Worm (Caenorhabditis elegans) whole organism, L1 larva: ENCODE results near the gene srt-52.

Experiments
- alr-1 ChIP-seq: fragments of 200-800 bp; sonication (Bioruptor generic); optimal IDR thresholded peaks from 2 replicates; lab custom pipeline; 2018; ENCODE audit warnings: borderline replicate concordance, mild to moderate bottlenecking, missing genetic modification characterization, missing compliant biosample characterization
- aly-2 ChIP-seq: fragments of 150-350 bp; optimal IDR thresholded peaks from 2 replicates; lab custom pipeline; 2014; ENCODE audit warnings: missing biosample characterization, missing genetic modification characterization
- ama-1 ChIP-seq: fragments of 150-350 bp; optimal IDR thresholded peaks from 2 replicates; lab custom pipeline; 2014
- blmp-1 ChIP-seq: fragments of 150-350 bp; optimal IDR thresholded peaks from 2 replicates; lab custom pipeline; 2014; ENCODE audit warnings: missing biosample characterization, missing genetic modification characterization
- ceh-88 ChIP-seq: fragments of 200-800 bp; sonication (Bioruptor generic); IDR thresholded peaks from 2 replicates; pipeline ENCODE4 v1.3.6; 2022; ENCODE audit warnings: missing genetic modification characterization, missing compliant biosample characterization
- ces-1 ChIP-seq: fragments of 150-350 bp; optimal IDR thresholded peaks from 2 replicates; lab custom pipeline; 2014; ENCODE audit warnings: missing biosample characterization, missing genetic modification reagents, missing genetic modification characterization
- efl-1 ChIP-seq, 4 experiments: fragments of 150-350 bp; optimal IDR thresholded peaks in 3 of 4; peaks in 1 of 4; 1 replicate in 1 of 4; 2 replicates in 3 of 4; lab custom pipeline; 2014; ENCODE audit warnings: missing biosample characterization in 2 of 4, missing genetic modification characterization in 2 of 4, missing genetic modification reagents in 2 of 4
- efl-3 ChIP-seq: fragments of 200-800 bp; sonication (Bioruptor generic); optimal IDR thresholded peaks from 2 replicates; lab custom pipeline; 2018; ENCODE audit warnings: mild to moderate bottlenecking, missing genetic modification characterization, missing compliant biosample characterization
- egl-13 ChIP-seq: sonication (generic microtip); optimal IDR thresholded peaks from 2 replicates; lab custom pipeline; 2016; ENCODE audit warnings: missing genotype, missing genetic modification reagents, missing genetic modification characterization, missing compliant biosample characterization
- egl-27 ChIP-seq, 2 experiments: fragments of 150-350 bp in 1 of 2; sonication (generic microtip); optimal IDR thresholded peaks; 3 replicates each; lab custom pipeline; 2017 to 2018; ENCODE audit warnings: missing biosample characterization in 2 of 2, missing genetic modification characterization in 2 of 2, missing genetic modification reagents in 2 of 2
- elt-2 ChIP-seq: sonication (generic microtip); optimal IDR thresholded peaks from 2 replicates; lab custom pipeline; 2016; ENCODE audit warnings: missing genetic modification characterization, mild to moderate bottlenecking, inconsistent platforms, missing compliant biosample characterization, missing genetic modification reagents
- ets-5 ChIP-seq: fragments of 200-800 bp; sonication (Bioruptor generic); IDR thresholded peaks from 2 replicates; pipeline ENCODE4 v1.3.6; 2022; ENCODE audit warnings: missing genetic modification characterization, missing compliant biosample characterization
- fkh-4 ChIP-seq: sonication (generic microtip); optimal IDR thresholded peaks from 2 replicates; lab custom pipeline; 2016; ENCODE audit warnings: missing compliant biosample characterization, missing genetic modification characterization, borderline replicate concordance
- fkh-8 ChIP-seq: sonication (generic microtip); optimal IDR thresholded peaks from 2 replicates; lab custom pipeline; 2016; ENCODE audit warnings: mild to moderate bottlenecking, missing genetic modification characterization, missing compliant biosample characterization
- fos-1 ChIP-seq: fragments of 150-350 bp; optimal IDR thresholded peaks from 2 replicates; lab custom pipeline; 2014; ENCODE audit warnings: missing biosample characterization, missing genetic modification characterization
- hlh-4 ChIP-seq: sonication (generic microtip); optimal IDR thresholded peaks from 2 replicates; lab custom pipeline; 2016; ENCODE audit warnings: mild to moderate bottlenecking, missing genetic modification characterization, missing compliant biosample characterization
- hpl-2 ChIP-seq: fragments of 150-350 bp; optimal IDR thresholded peaks from 2 replicates; lab custom pipeline; 2014; ENCODE audit warnings: missing biosample characterization, missing genetic modification reagents, missing genetic modification characterization
- irx-1 ChIP-seq: sonication (generic microtip); optimal IDR thresholded peaks from 2 replicates; lab custom pipeline; 2016; ENCODE audit warnings: missing genetic modification characterization, missing compliant biosample characterization
- lin-13 ChIP-seq: fragments of 150-350 bp; optimal IDR thresholded peaks from 2 replicates; lab custom pipeline; 2014; ENCODE audit warnings: missing biosample characterization, missing genetic modification reagents, missing genetic modification characterization
- lin-15B ChIP-seq: fragments of 150-350 bp; sonication (generic microtip); optimal IDR thresholded peaks from 3 replicates; lab custom pipeline; 2014; ENCODE audit warnings: missing biosample characterization, missing genetic modification characterization
- lin-35 ChIP-seq, 2 experiments: fragments of 150-350 bp; optimal IDR thresholded peaks; 2 replicates each; lab custom pipeline; 2014; ENCODE audit warnings: missing biosample characterization in 2 of 2, missing genetic modification characterization in 2 of 2, missing genetic modification reagents in 2 of 2
- lir-3 ChIP-seq: sonication (generic microtip); optimal IDR thresholded peaks from 2 replicates; lab custom pipeline; 2016; ENCODE audit warnings: mild to moderate bottlenecking, missing genetic modification characterization, moderate library complexity, missing compliant biosample characterization; ENCODE audit not compliant: poor library complexity
- mab-9 ChIP-seq: fragments of 200-800 bp; sonication (Bioruptor generic); IDR thresholded peaks from 2 replicates; pipeline ENCODE4 v1.3.6; 2022; ENCODE audit warnings: missing genetic modification reagents, missing genetic modification characterization, missing compliant biosample characterization
- mef-2 ChIP-seq: fragments of 150-350 bp; optimal IDR thresholded peaks from 2 replicates; lab custom pipeline; 2014; ENCODE audit warnings: missing biosample characterization, missing genetic modification characterization
- nhr-11 ChIP-seq: fragments of 150-350 bp; optimal IDR thresholded peaks from 2 replicates; lab custom pipeline; 2014; ENCODE audit warnings: missing biosample characterization, missing genetic modification characterization
- nhr-12 ChIP-seq: sonication (generic microtip); optimal IDR thresholded peaks from 2 replicates; lab custom pipeline; 2017; ENCODE audit warnings: missing biosample characterization, missing genetic modification characterization
- nhr-20 ChIP-seq: sonication (generic microtip); optimal IDR thresholded peaks from 2 replicates; lab custom pipeline; 2016; ENCODE audit warnings: mild to moderate bottlenecking, missing genetic modification characterization, missing compliant biosample characterization
- nhr-237 ChIP-seq: fragments of 150-350 bp; optimal IDR thresholded peaks from 2 replicates; lab custom pipeline; 2014; ENCODE audit warnings: missing biosample characterization, missing genetic modification characterization
- nhr-28 ChIP-seq: fragments of 150-350 bp; optimal IDR thresholded peaks from 2 replicates; lab custom pipeline; 2014; ENCODE audit warnings: missing biosample characterization, missing genetic modification characterization
- nhr-76 ChIP-seq: sonication (generic microtip); optimal IDR thresholded peaks from 2 replicates; lab custom pipeline; 2017; ENCODE audit warnings: missing biosample characterization, missing genetic modification characterization
- nhr-77 ChIP-seq: fragments of 150-350 bp; optimal IDR thresholded peaks from 2 replicates; lab custom pipeline; 2014; ENCODE audit warnings: missing biosample characterization, missing genetic modification characterization
- nhr-85 ChIP-seq: sonication (generic microtip); peaks from one replicate; lab custom pipeline; 2016; ENCODE audit warnings: missing genetic modification characterization, inconsistent platforms, missing compliant biosample characterization
- skn-1 ChIP-seq: fragments of 150-350 bp; optimal IDR thresholded peaks from 2 replicates; lab custom pipeline; 2014; ENCODE audit warnings: missing biosample characterization, missing genetic modification characterization
- snu-23 ChIP-seq: sonication (generic microtip); optimal IDR thresholded peaks from 2 replicates; lab custom pipeline; 2016; ENCODE audit warnings: missing genetic modification characterization, missing compliant biosample characterization
- sox-4 ChIP-seq: sonication (generic microtip); optimal IDR thresholded peaks from 2 replicates; lab custom pipeline; 2016; ENCODE audit warnings: missing genetic modification characterization, missing compliant biosample characterization
- sptf-1 ChIP-seq: fragments of 150-350 bp; optimal IDR thresholded peaks from 2 replicates; lab custom pipeline; 2014; ENCODE audit warnings: missing biosample characterization, missing genetic modification characterization
- sup-37 ChIP-seq: fragments of 200-800 bp; sonication (Bioruptor generic); optimal IDR thresholded peaks from 2 replicates; lab custom pipeline; 2018; ENCODE audit warnings: mild to moderate bottlenecking, missing genetic modification characterization, missing compliant biosample characterization
- tbx-2 ChIP-seq: sonication (generic microtip); optimal IDR thresholded peaks from 2 replicates; lab custom pipeline; 2016; ENCODE audit warnings: missing genetic modification characterization, missing compliant biosample characterization
- tlp-1 ChIP-seq: fragments of 150-350 bp; optimal IDR thresholded peaks from 2 replicates; lab custom pipeline; 2014; ENCODE audit warnings: missing biosample characterization, missing genetic modification characterization
- unc-30 ChIP-seq: sonication (generic microtip); optimal IDR thresholded peaks from 2 replicates; lab custom pipeline; 2017; ENCODE audit warnings: missing biosample characterization, missing genetic modification characterization
- unc-98 ChIP-seq: fragments of 200-800 bp; sonication (Bioruptor generic); IDR thresholded peaks from 2 replicates; pipeline ENCODE4 v1.3.6; 2022; ENCODE audit warnings: missing genetic modification characterization, missing compliant biosample characterization
- zag-1 ChIP-seq: fragments of 150-350 bp; optimal IDR thresholded peaks from 2 replicates; lab custom pipeline; 2014; ENCODE audit warnings: missing biosample characterization, missing genetic modification characterization
- zip-4 ChIP-seq: fragments of 200-800 bp; sonication (Bioruptor generic); optimal IDR thresholded peaks from 2 replicates; lab custom pipeline; 2018; ENCODE audit warnings: mild to moderate bottlenecking, missing genetic modification characterization, moderate library complexity, missing compliant biosample characterization
- ztf-11 ChIP-seq, 2 experiments: sonication (generic microtip); optimal IDR thresholded peaks; 2 replicates each; lab custom pipeline; 2016 to 2017; ENCODE audit warnings: missing genetic modification characterization in 2 of 2, missing biosample characterization in 1 of 2, missing compliant biosample characterization in 1 of 2
- ztf-4 ChIP-seq: fragments of 150-350 bp; optimal IDR thresholded peaks from 2 replicates; lab custom pipeline; 2014; ENCODE audit warnings: missing biosample characterization, missing genetic modification characterization

Gene srt-52

DNA sequence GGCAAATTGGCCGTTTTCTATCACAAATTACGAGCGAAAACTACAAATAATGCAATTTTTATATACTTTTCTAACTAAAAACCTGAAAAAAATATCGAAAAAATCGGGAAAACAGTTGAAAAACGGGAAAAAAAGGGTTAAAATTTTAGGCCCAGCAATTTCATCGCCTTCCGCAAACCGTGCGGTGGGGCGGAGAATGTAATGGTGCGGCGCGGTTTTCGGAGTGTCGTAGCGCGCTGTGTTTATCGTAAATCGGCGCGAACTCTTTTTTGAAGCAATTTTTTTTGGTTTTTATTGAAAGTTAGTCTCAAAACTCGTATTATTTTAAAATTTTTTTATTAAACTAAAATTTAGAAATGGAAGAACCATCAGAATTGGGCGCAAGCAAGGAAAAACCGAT lies 48.6 kb upstream of the srt-52 start, which contains the start of gene picd-1 (continued):
- TF ChIP-seq egl-27 (tag; optimal IDR thresholded peaks at IDR 0.05; lab: Kevin White, UChicago): no peak
- TF ChIP-seq ztf-11 (tag; optimal IDR thresholded peaks at IDR 0.05; lab: Kevin White, UChicago): no peak
- TF ChIP-seq lir-3 (tag; lab: Kevin White, UChicago): no peak
- TF ChIP-seq efl-1 (optimal IDR thresholded peaks at IDR 0.05; lab: Kevin White, UChicago): peak; percentile 79 to 82
- peak; percentile 84 to 98 for TF ChIP-seq efl-1 (GFP tag; optimal IDR thresholded peaks at IDR 0.05 in 1 of 2; lab: Kevin White, UChicago)
- TF ChIP-seq ets-5 (GFP tag; lab: Robert Waterston, UW): no peak
- no peak for TF ChIP-seq alr-1 (tag; lab: Kevin White, UChicago)
- no peak for TF ChIP-seq nhr-28 (tag; lab: Kevin White, UChicago)
- TF ChIP-seq unc-98 (GFP tag; lab: Robert Waterston, UW): no peak
- peak; percentile 82 to 92 for TF ChIP-seq lin-35 (GFP tag; optimal IDR thresholded peaks at IDR 0.05; lab: Kevin White, UChicago)
- TF ChIP-seq hpl-2 (GFP tag; lab: Kevin White, UChicago): no peak
- TF ChIP-seq sup-37 (GFP tag; lab: Kevin White, UChicago): no peak
- TF ChIP-seq nhr-77 (tag; lab: Kevin White, UChicago): peak; percentile 58
- peak; percentile 66 for TF ChIP-seq blmp-1 (tag; lab: Kevin White, UChicago)
- no peak for TF ChIP-seq nhr-237 (tag; lab: Kevin White, UChicago)
- no peak for TF ChIP-seq unc-30 (tag; lab: Kevin White, UChicago)
- TF ChIP-seq aly-2 (tag; lab: Kevin White, UChicago): no peak
- no peak for TF ChIP-seq efl-3 (GFP tag; lab: Kevin White, UChicago)
- TF ChIP-seq irx-1: peak; percentile 40
- TF ChIP-seq nhr-20 (tag; lab: Kevin White, UChicago): peak; percentile 79
- TF ChIP-seq fkh-8 (tag; lab: Kevin White, UChicago): peak; percentile 82
- peak; percentile 99 for TF ChIP-seq lin-15B (tag; lab: Kevin White, UChicago)
- peak; percentile 27 for TF ChIP-seq tbx-2 (tag; lab: Kevin White, UChicago)
- TF ChIP-seq sox-4 (tag; lab: Kevin White, UChicago): no peak
- TF ChIP-seq nhr-11 (tag; lab: Kevin White, UChicago): no peak
- no peak for TF ChIP-seq mab-9 (GFP tag; lab: Robert Waterston, UW)
- no peak for TF ChIP-seq nhr-76 (tag; lab: Kevin White, UChicago)
- no peak for TF ChIP-seq nhr-12 (tag; lab: Kevin White, UChicago)
- peak; percentile 56 for TF ChIP-seq egl-13
- TF ChIP-seq ceh-88 (GFP tag; lab: Robert Waterston, UW): 0 out of 2 replicates have a peak, but pooled peaks have one; percentile 41
- TF ChIP-seq lin-13 (GFP tag; lab: Kevin White, UChicago): peak; percentile 54
- no peak for TF ChIP-seq zip-4 (GFP tag; lab: Kevin White, UChicago)
- peak; percentile 77 for TF ChIP-seq nhr-85
- peak; percentile 51 for TF ChIP-seq fos-1 (tag; lab: Kevin White, UChicago)
- no peak for TF ChIP-seq zag-1
- no peak for TF ChIP-seq ama-1 (lab: Kevin White, UChicago)
- TF ChIP-seq ztf-4: no peak
- no peak for TF ChIP-seq elt-2 (tag; lab: Kevin White, UChicago)
- peak; percentile 89 for TF ChIP-seq snu-23 (GFP tag; lab: Kevin White, UChicago)
- peak; percentile 84 for TF ChIP-seq skn-1 (tag; lab: Kevin White, UChicago)
- TF ChIP-seq ces-1 (GFP tag; lab: Kevin White, UChicago): no peak
- TF ChIP-seq hlh-4 (tag; lab: Kevin White, UChicago): no peak
- no peak for TF ChIP-seq tlp-1 (tag; lab: Kevin White, UChicago)
- TF ChIP-seq sptf-1 (tag; lab: Kevin White, UChicago): no peak
- no peak for TF ChIP-seq mef-2 (tag; lab: Kevin White, UChicago)
- TF ChIP-seq fkh-4 (tag; lab: Kevin White, UChicago): no peak
